In genomic region chr2L:7158798-7159197, dm6 we compare ENCODE assay signal across 1 fruit fly cellular context.
TF ChIP-seq lines count a peak whose summit lies in the region.

No protein-coding gene starts in this region.

TF ChIP-seq in whole organism, embryonic, 481 proteins besides CTCF, POLR2A, EP300 and RAD21 (continued from another document):
- TF ChIP-seq CG7987 (GFP tag; optimal IDR thresholded peaks at IDR 0.05; lab: Kevin White, UChicago) (no peak), CG15696 (tag; optimal IDR thresholded peaks at IDR 0.05; lab: Kevin White, UChicago) (no peak), HLH3B (GFP tag; IDR thresholded peaks at IDR 0.05; lab: Robert Waterston, UW) (peak; percentile 17; the same call in 1 of the 2 replicates), ase (GFP tag; IDR thresholded peaks at IDR 0.05; lab: Robert Waterston, UW) (no peak), CG1603 (tag; optimal IDR thresholded peaks at IDR 0.05; lab: Kevin White, UChicago) (no peak), CG4617 (GFP tag; optimal IDR thresholded peaks at IDR 0.05; lab: Kevin White, UChicago; ENCODE audit: borderline replicate concordance) (no peak), pan (optimal IDR thresholded peaks at IDR 0.05; lab: Kevin White, UChicago) (no peak), pan (GFP tag; optimal IDR thresholded peaks at IDR 0.05 in 1 of 2, IDR thresholded peaks at IDR 0.05 in 1 of 2) (no peak), ERR (GFP tag; optimal IDR thresholded peaks at IDR 0.05; lab: Kevin White, UChicago) (no peak), Pdp1 (GFP tag; optimal IDR thresholded peaks at IDR 0.05; lab: Kevin White, UChicago) (peak in 1 of 2 experiments; percentile 34), CG11504 (tag; optimal IDR thresholded peaks at IDR 0.05; lab: Kevin White, UChicago) (peak; percentile 33), CG12104 (GFP tag; optimal IDR thresholded peaks at IDR 0.05; lab: Kevin White, UChicago) (peak; percentile 28), lola (GFP tag; optimal IDR thresholded peaks at IDR 0.05; lab: Kevin White, UChicago) (peak in 1 of 3 experiments; percentile 39), unpg (GFP tag; optimal IDR thresholded peaks at IDR 0.05; lab: Kevin White, UChicago) (peak; percentile 28), CG10321 (GFP tag; IDR thresholded peaks at IDR 0.05; lab: Robert Waterston, UW) (no peak), zen2 (GFP tag; IDR thresholded peaks at IDR 0.05; lab: Robert Waterston, UW; ENCODE audit: partially characterized antibody) (no peak), CG6791 (GFP tag; IDR thresholded peaks at IDR 0.05; lab: Robert Waterston, UW; ENCODE audit: partially characterized antibody) (no peak), CG2199 (GFP tag; IDR thresholded peaks at IDR 0.05; lab: Robert Waterston, UW) (no peak), Asciz (GFP tag; optimal IDR thresholded peaks at IDR 0.05; lab: Kevin White, UChicago) (peak; percentile 57), CG11695 (GFP tag; IDR thresholded peaks at IDR 0.05; lab: Robert Waterston, UW) (no peak), CG17359 (tag; optimal IDR thresholded peaks at IDR 0.05; lab: Kevin White, UChicago) (peak; percentile 11), CG1233 (GFP tag; optimal IDR thresholded peaks at IDR 0.05; lab: Kevin White, UChicago) (peak; percentile 8), vnd (GFP tag; IDR thresholded peaks at IDR 0.05; lab: Robert Waterston, UW; ENCODE audit: partially characterized antibody) (no peak), Trl (optimal IDR thresholded peaks at IDR 0.05; lab: Kevin White, UChicago) (no peak), Trl (GFP tag; optimal IDR thresholded peaks at IDR 0.05; lab: Kevin White, UChicago) (peak; percentile 74), CG8290 (GFP tag; optimal IDR thresholded peaks at IDR 0.05; lab: Kevin White, UChicago) (peak; percentile 48), CG8290 (tag; optimal IDR thresholded peaks at IDR 0.05; lab: Kevin White, UChicago) (peak in 1 of 2 experiments; percentile 12), CG11093 (GFP tag; IDR thresholded peaks at IDR 0.05; lab: Robert Waterston, UW) (no peak), ato (GFP tag; IDR thresholded peaks at IDR 0.05; lab: Robert Waterston, UW; ENCODE audit: partially characterized antibody) (no peak), gem (tag; optimal IDR thresholded peaks at IDR 0.05; lab: Kevin White, UChicago) (no peak), dmrt11E (tag; optimal IDR thresholded peaks at IDR 0.05; lab: Kevin White, UChicago) (no peak), dmrt99B (tag; optimal IDR thresholded peaks at IDR 0.05; lab: Kevin White, UChicago) (peak; percentile 3), en (GFP tag; optimal IDR thresholded peaks at IDR 0.05; lab: Kevin White, UChicago) (peak; percentile 43), CG3838 (GFP tag; optimal IDR thresholded peaks at IDR 0.05; lab: Kevin White, UChicago) (peak; percentile 2), sens (GFP tag; lab: Kevin White, UChicago) (peak; percentile 94), Hsf (GFP tag; optimal IDR thresholded peaks at IDR 0.05; lab: Kevin White, UChicago) (no peak), Nf-YC (tag; optimal IDR thresholded peaks at IDR 0.05; lab: Kevin White, UChicago) (no peak), Dll (GFP tag; IDR thresholded peaks at IDR 0.05; lab: Robert Waterston, UW; ENCODE audit: partially characterized antibody) (no peak), CG7745 (tag; optimal IDR thresholded peaks at IDR 0.05; lab: Kevin White, UChicago) (peak; percentile 52), Med (GFP tag; lab: Kevin White, UChicago) (peak; percentile 54), abd-A (tag; optimal IDR thresholded peaks at IDR 0.05; lab: Kevin White, UChicago) (no peak), YL-1 (GFP tag; optimal IDR thresholded peaks at IDR 0.05; lab: Kevin White, UChicago) (no peak), CG3163 (GFP tag; optimal IDR thresholded peaks at IDR 0.05; lab: Kevin White, UChicago) (no peak), Dp (GFP tag; optimal IDR thresholded peaks at IDR 0.05; lab: Kevin White, UChicago) (no peak), zfh1 (GFP tag; IDR thresholded peaks at IDR 0.05; lab: Robert Waterston, UW) (no peak), CG33213 (GFP tag; optimal IDR thresholded peaks at IDR 0.05; lab: Kevin White, UChicago) (no peak), CG15601 (tag; optimal IDR thresholded peaks at IDR 0.05; lab: Kevin White, UChicago) (peak; percentile 73), CG12299 (tag; optimal IDR thresholded peaks at IDR 0.05; lab: Kevin White, UChicago) (peak; percentile 4), CG9727 (GFP tag; optimal IDR thresholded peaks at IDR 0.05; lab: Kevin White, UChicago) (peak; percentile 2), dati (GFP tag; IDR thresholded peaks at IDR 0.05; lab: Robert Waterston, UW) (no peak), Fer2 (tag; optimal IDR thresholded peaks at IDR 0.05; lab: Kevin White, UChicago) (no peak), Atf6 (GFP tag; IDR thresholded peaks at IDR 0.05; lab: Robert Waterston, UW) (no peak), gt (GFP tag; IDR thresholded peaks at IDR 0.05; lab: Robert Waterston, UW) (no peak), fd3F (GFP tag; optimal IDR thresholded peaks at IDR 0.05; lab: Kevin White, UChicago) (no peak), CG18262 (tag; optimal IDR thresholded peaks at IDR 0.05; lab: Kevin White, UChicago) (peak; percentile 8), Mrtf (GFP tag; IDR thresholded peaks at IDR 0.05; lab: Robert Waterston, UW) (no peak), Camta (GFP tag; optimal IDR thresholded peaks at IDR 0.05; lab: Kevin White, UChicago) (peak; percentile 58), sug (tag; optimal IDR thresholded peaks at IDR 0.05; lab: Kevin White, UChicago) (peak; percentile 21), Sox102F (GFP tag; optimal IDR thresholded peaks at IDR 0.05; lab: Kevin White, UChicago) (peak; percentile 33), H15 (GFP tag; IDR thresholded peaks at IDR 0.05; lab: Robert Waterston, UW) (no peak), D19B (GFP tag; optimal IDR thresholded peaks at IDR 0.05; lab: Kevin White, UChicago) (no peak), CG32532 (GFP tag; IDR thresholded peaks at IDR 0.05; lab: Robert Waterston, UW) (no peak), grn (GFP tag; optimal IDR thresholded peaks at IDR 0.05; lab: Kevin White, UChicago) (peak; percentile 37), ac (GFP tag; optimal IDR thresholded peaks at IDR 0.05; lab: Kevin White, UChicago) (peak; percentile 48), Fer3 (tag; optimal IDR thresholded peaks at IDR 0.05; lab: Kevin White, UChicago) (peak; percentile 2), MTF-1 (GFP tag; optimal IDR thresholded peaks at IDR 0.05; lab: Kevin White, UChicago; ENCODE audit: borderline replicate concordance) (no peak), Aef1 (GFP tag; IDR thresholded peaks at IDR 0.05; lab: Robert Waterston, UW) (no peak), odd (GFP tag; optimal IDR thresholded peaks at IDR 0.05; lab: Kevin White, UChicago) (peak; percentile 4), CG13296 (GFP tag; optimal IDR thresholded peaks at IDR 0.05; lab: Kevin White, UChicago) (no peak), CG2678 (tag; optimal IDR thresholded peaks at IDR 0.05; lab: Kevin White, UChicago) (peak; percentile 44)
